Fruit fly (Drosophila melanogaster): ENCODE results near the gene Hsp27.

Gene Hsp27

dm6 chr3L:9360217-9360692 lies 23.6 kb upstream of the Hsp27 start, which contains the start of gene Pdxk (continued):
- TF ChIP-seq Ets97D (GFP tag; optimal IDR thresholded peaks at IDR 0.05) = no peak
- TF ChIP-seq mld (GFP tag; IDR thresholded peaks at IDR 0.05; ENCODE audit: partially characterized antibody) = no peak
- TF ChIP-seq salm (tag; optimal IDR thresholded peaks at IDR 0.05) = no peak
- no peak for TF ChIP-seq HmgD (GFP tag; optimal IDR thresholded peaks at IDR 0.05)
- no peak for TF ChIP-seq CG4424 (GFP tag; optimal IDR thresholded peaks at IDR 0.05)
- no peak for TF ChIP-seq CG15269 (tag; optimal IDR thresholded peaks at IDR 0.05)
- TF ChIP-seq Ptx1 (GFP tag; IDR thresholded peaks at IDR 0.05) = no peak
- TF ChIP-seq HLH3B (GFP tag; IDR thresholded peaks at IDR 0.05) = no peak
- TF ChIP-seq sens (GFP tag) = peak; percentile 58
- peak; percentile 63 for TF ChIP-seq gfzf (GFP tag; optimal IDR thresholded peaks at IDR 0.05)
- no peak for TF ChIP-seq az2 (GFP tag; optimal IDR thresholded peaks at IDR 0.05)
- TF ChIP-seq CG18599 (GFP tag; optimal IDR thresholded peaks at IDR 0.05) = no peak
- no peak for TF ChIP-seq CG8388 (GFP tag; optimal IDR thresholded peaks at IDR 0.05)
- TF ChIP-seq CG11093 (GFP tag; IDR thresholded peaks at IDR 0.05) = no peak
- no peak for TF ChIP-seq shn (GFP tag; optimal IDR thresholded peaks at IDR 0.05)
- no peak for TF ChIP-seq CG12236 (GFP tag; optimal IDR thresholded peaks at IDR 0.05)
- TF ChIP-seq CG15514 (GFP tag; optimal IDR thresholded peaks at IDR 0.05) = peak; percentile 92
- no peak for TF ChIP-seq Ssrp (tag; optimal IDR thresholded peaks at IDR 0.05)
- no peak for TF ChIP-seq Hr3 (GFP tag; optimal IDR thresholded peaks at IDR 0.05)
- 0 out of 2 replicates have a peak, but pooled peaks have one; percentile 34 for TF ChIP-seq sna (GFP tag; IDR thresholded peaks at IDR 0.05; ENCODE audit: partially characterized antibody)
- no peak for TF ChIP-seq CG14860 (GFP tag; IDR thresholded peaks at IDR 0.05; ENCODE audit: partially characterized antibody)
- TF ChIP-seq her (GFP tag; optimal IDR thresholded peaks at IDR 0.05) = no peak
- no peak for TF ChIP-seq maf-S (GFP tag; optimal IDR thresholded peaks at IDR 0.05)
- TF ChIP-seq CG13296 (GFP tag; optimal IDR thresholded peaks at IDR 0.05) = peak; percentile 70
- TF ChIP-seq Eip74EF (GFP tag; optimal IDR thresholded peaks at IDR 0.05) = no peak
- TF ChIP-seq ham (GFP tag; IDR thresholded peaks at IDR 0.05) = no peak
- no peak for TF ChIP-seq CG17912 (GFP tag; optimal IDR thresholded peaks at IDR 0.05)
- peak in 1 of 2 experiments; percentile 43 for TF ChIP-seq Trl (optimal IDR thresholded peaks at IDR 0.05)
- TF ChIP-seq Trl (GFP tag; optimal IDR thresholded peaks at IDR 0.05) = no peak
- TF ChIP-seq lab (GFP tag; optimal IDR thresholded peaks at IDR 0.05) = peak; percentile 49
- no peak for TF ChIP-seq Bteb2 (GFP tag; optimal IDR thresholded peaks at IDR 0.05)
- TF ChIP-seq dpn (GFP tag; optimal IDR thresholded peaks at IDR 0.05) = no peak
- no peak for TF ChIP-seq lilli (GFP tag; optimal IDR thresholded peaks at IDR 0.05)
- TF ChIP-seq CkIIα-i1 (GFP tag; IDR thresholded peaks at IDR 0.05) = no peak
- no peak for TF ChIP-seq CG33213 (GFP tag; optimal IDR thresholded peaks at IDR 0.05)
- TF ChIP-seq gce (GFP tag; IDR thresholded peaks at IDR 0.05) = peak; percentile 46; the same call in 1 of the 3 replicates
- no peak for TF ChIP-seq sens-2 (GFP tag; IDR thresholded peaks at IDR 0.05)
- TF ChIP-seq CG17568 (GFP tag; optimal IDR thresholded peaks at IDR 0.05) = peak; percentile 3
- TF ChIP-seq CG10543 (GFP tag; optimal IDR thresholded peaks at IDR 0.05) = peak; percentile 94
- TF ChIP-seq Mad (GFP tag; optimal IDR thresholded peaks at IDR 0.05) = no peak
- peak; percentile 5; the same call in 1 of the 2 replicates for TF ChIP-seq slbo (GFP tag; IDR thresholded peaks at IDR 0.05)
- 0 out of 3 replicates have a peak, but pooled peaks have one; percentile 19 for TF ChIP-seq CG16813 (GFP tag; IDR thresholded peaks at IDR 0.05; ENCODE audit: partially characterized antibody)
- TF ChIP-seq pros (GFP tag; optimal IDR thresholded peaks at IDR 0.05) = peak; percentile 42
- TF ChIP-seq yki (optimal IDR thresholded peaks at IDR 0.05) = no peak
- peak; percentile 68 for TF ChIP-seq CG17186 (GFP tag; optimal IDR thresholded peaks at IDR 0.05)
- TF ChIP-seq Optix (GFP tag; IDR thresholded peaks at IDR 0.05) = no peak
- TF ChIP-seq hkb (optimal IDR thresholded peaks at IDR 0.05) = no peak
- TF ChIP-seq hkb (GFP tag; IDR thresholded peaks at IDR 0.05) = peak; percentile 37
- TF ChIP-seq HLHmδ (GFP tag; optimal IDR thresholded peaks at IDR 0.05) = no peak
- TF ChIP-seq CG7372 (GFP tag; IDR thresholded peaks at IDR 0.05) = no peak
- no peak for TF ChIP-seq bsh (GFP tag; optimal IDR thresholded peaks at IDR 0.05)
- TF ChIP-seq H15 (GFP tag; IDR thresholded peaks at IDR 0.05) = no peak
